Fruit fly (Drosophila melanogaster): ENCODE results near the gene CtsB.

The CtsB gene

DNA sequence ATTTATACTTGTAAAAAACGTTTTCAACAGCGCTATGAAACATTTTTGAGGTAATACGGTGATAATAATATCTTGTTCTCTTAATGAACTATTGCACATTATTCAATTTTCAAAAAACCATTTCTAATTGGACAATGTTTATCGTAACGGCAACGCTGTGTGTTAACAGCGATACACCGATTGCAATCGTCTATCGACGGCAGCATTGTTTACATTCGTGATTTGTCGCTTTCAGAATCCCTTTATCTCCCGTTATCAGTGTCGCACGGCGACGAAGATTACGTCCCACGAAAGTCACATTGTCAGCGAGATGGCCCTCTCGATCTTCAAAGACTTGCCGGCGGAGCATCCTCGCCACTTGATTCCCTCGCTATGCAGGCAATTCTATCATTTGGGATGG, 44.0 kb downstream of the CtsB start, which contains the start of gene CG11134 (continued):
- TF ChIP-seq lola (GFP tag; optimal IDR thresholded peaks at IDR 0.05) (no peak), danr (GFP tag; IDR thresholded peaks at IDR 0.05) (no peak), CG1024 (GFP tag; IDR thresholded peaks at IDR 0.05) (no peak), pb (GFP tag; optimal IDR thresholded peaks at IDR 0.05) (no peak), bbx (GFP tag; IDR thresholded peaks at IDR 0.05; ENCODE audit: partially characterized antibody) (peak; percentile 60; the same call in 1 of the 2 replicates), CHES-1-like (GFP tag; optimal IDR thresholded peaks at IDR 0.05) (no peak), Rx (GFP tag; IDR thresholded peaks at IDR 0.05) (no peak), CG8944 (GFP tag; optimal IDR thresholded peaks at IDR 0.05) (no peak), NK7.1 (GFP tag; optimal IDR thresholded peaks at IDR 0.05) (no peak), row (GFP tag; IDR thresholded peaks at IDR 0.05) (0 out of 3 replicates have a peak, but pooled peaks have one; percentile 5), seq (GFP tag; IDR thresholded peaks at IDR 0.05) (no peak), chm (GFP tag; IDR thresholded peaks at IDR 0.05) (no peak), MBD-R2 (GFP tag; IDR thresholded peaks at IDR 0.05) (peak; percentile 33), CG6175 (GFP tag; IDR thresholded peaks at IDR 0.05) (no peak), disco-r (GFP tag; optimal IDR thresholded peaks at IDR 0.05) (no peak), CG12219 (GFP tag; optimal IDR thresholded peaks at IDR 0.05) (no peak), CG31365 (tag; optimal IDR thresholded peaks at IDR 0.05) (no peak), E2f2 (GFP tag; IDR thresholded peaks at IDR 0.05) (peak; percentile 69), Nf-YC (tag; optimal IDR thresholded peaks at IDR 0.05) (no peak), Mrtf (GFP tag; IDR thresholded peaks at IDR 0.05) (no peak), btn (GFP tag; optimal IDR thresholded peaks at IDR 0.05) (no peak), CG6791 (GFP tag; IDR thresholded peaks at IDR 0.05; ENCODE audit: partially characterized antibody) (peak; percentile 33; the same call in 1 of the 3 replicates), unc-4 (GFP tag; IDR thresholded peaks at IDR 0.05; ENCODE audit: partially characterized antibody) (0 out of 2 replicates have a peak, but pooled peaks have one; percentile 26), da (GFP tag; optimal IDR thresholded peaks at IDR 0.05) (no peak), CoRest (tag; optimal IDR thresholded peaks at IDR 0.05) (no peak), stwl (tag; optimal IDR thresholded peaks at IDR 0.05) (peak; percentile 26), CG2202 (tag; optimal IDR thresholded peaks at IDR 0.05) (no peak), Nf-YA (GFP tag; IDR thresholded peaks at IDR 0.05) (no peak), zfh2 (GFP tag; optimal IDR thresholded peaks at IDR 0.05) (no peak), zf30C (GFP tag; optimal IDR thresholded peaks at IDR 0.05) (no peak), CG6813 (GFP tag; optimal IDR thresholded peaks at IDR 0.05) (no peak), eyg (GFP tag; optimal IDR thresholded peaks at IDR 0.05) (no peak), CG11696 (GFP tag; IDR thresholded peaks at IDR 0.05) (no peak), pzg (GFP tag; optimal IDR thresholded peaks at IDR 0.05) (peak; percentile 38), CG8089 (GFP tag; optimal IDR thresholded peaks at IDR 0.05) (no peak), Hr51 (GFP tag; optimal IDR thresholded peaks at IDR 0.05) (no peak), CG34224 (GFP tag; IDR thresholded peaks at IDR 0.05; ENCODE audit: partially characterized antibody) (peak; percentile 43; the same call in 1 of the 3 replicates), cwo (GFP tag; optimal IDR thresholded peaks at IDR 0.05) (no peak), CG12071 (GFP tag; optimal IDR thresholded peaks at IDR 0.05) (no peak), HmgD (GFP tag; optimal IDR thresholded peaks at IDR 0.05) (no peak), Oli (tag; optimal IDR thresholded peaks at IDR 0.05) (no peak), Ravus (GFP tag; IDR thresholded peaks at IDR 0.05) (no peak), CG18764 (GFP tag; optimal IDR thresholded peaks at IDR 0.05) (no peak), CG15479 (GFP tag; optimal IDR thresholded peaks at IDR 0.05) (peak; percentile 52), dati (GFP tag; IDR thresholded peaks at IDR 0.05) (no peak), CG12391 (tag; optimal IDR thresholded peaks at IDR 0.05) (no peak), psq (GFP tag; optimal IDR thresholded peaks at IDR 0.05) (no peak), CG11093 (GFP tag; IDR thresholded peaks at IDR 0.05) (no peak), CG30431 (GFP tag; optimal IDR thresholded peaks at IDR 0.05) (no peak), CG10654 (GFP tag; optimal IDR thresholded peaks at IDR 0.05) (no peak), CG9609 (GFP tag; optimal IDR thresholded peaks at IDR 0.05) (no peak), CG34422 (GFP tag; IDR thresholded peaks at IDR 0.05) (no peak)
